1 fruit fly cellular context compared by ENCODE assay signal in genomic region chr3L:263500-264377, dm6.
TF ChIP-seq lines count a peak whose summit lies in the region.

No protein-coding gene starts in this region.

TF ChIP-seq in whole organism, embryonic, 481 proteins besides CTCF, POLR2A, EP300 and RAD21 (continued from another document):
- TF ChIP-seq Opbp (GFP tag; IDR thresholded peaks at IDR 0.05; lab: Robert Waterston, UW; ENCODE audit: partially characterized antibody): peak; percentile 19; the same call in 1 of the 3 replicates
- TF ChIP-seq z (GFP tag; IDR thresholded peaks at IDR 0.05; lab: Robert Waterston, UW): no peak
- TF ChIP-seq Optix (GFP tag; IDR thresholded peaks at IDR 0.05; lab: Robert Waterston, UW): no peak
- TF ChIP-seq YL-1 (GFP tag; optimal IDR thresholded peaks at IDR 0.05; lab: Kevin White, UChicago): peak; percentile 39
- no peak for TF ChIP-seq sug (tag; optimal IDR thresholded peaks at IDR 0.05; lab: Kevin White, UChicago)
- TF ChIP-seq psq (GFP tag; optimal IDR thresholded peaks at IDR 0.05; lab: Kevin White, UChicago): no peak
- TF ChIP-seq disco-r (GFP tag; optimal IDR thresholded peaks at IDR 0.05; lab: Kevin White, UChicago): no peak
- TF ChIP-seq Hand (GFP tag; optimal IDR thresholded peaks at IDR 0.05; lab: Kevin White, UChicago): peak; percentile 52
- no peak for TF ChIP-seq maf-S (GFP tag; optimal IDR thresholded peaks at IDR 0.05; lab: Kevin White, UChicago)
- no peak for TF ChIP-seq CG6791 (GFP tag; IDR thresholded peaks at IDR 0.05; lab: Robert Waterston, UW; ENCODE audit: partially characterized antibody)
- no peak for TF ChIP-seq E2f1 (GFP tag; IDR thresholded peaks at IDR 0.05; lab: Robert Waterston, UW)
- no peak for TF ChIP-seq CG10366 (GFP tag; IDR thresholded peaks at IDR 0.05; lab: Robert Waterston, UW)
- TF ChIP-seq CG2875 (GFP tag; optimal IDR thresholded peaks at IDR 0.05; lab: Kevin White, UChicago): no peak
- TF ChIP-seq B-H2 (GFP tag; optimal IDR thresholded peaks at IDR 0.05; lab: Kevin White, UChicago): no peak
- no peak for TF ChIP-seq HLH4C (GFP tag; IDR thresholded peaks at IDR 0.05; lab: Robert Waterston, UW; ENCODE audit: partially characterized antibody)
- TF ChIP-seq schlank (tag; optimal IDR thresholded peaks at IDR 0.05; lab: Kevin White, UChicago): no peak
- TF ChIP-seq HmgZ (tag; optimal IDR thresholded peaks at IDR 0.05; lab: Kevin White, UChicago): no peak
- TF ChIP-seq CG12104 (GFP tag; optimal IDR thresholded peaks at IDR 0.05; lab: Kevin White, UChicago): no peak
- no peak for TF ChIP-seq Dip3 (GFP tag; optimal IDR thresholded peaks at IDR 0.05; lab: Kevin White, UChicago)
- no peak for TF ChIP-seq CG7271 (tag; optimal IDR thresholded peaks at IDR 0.05; lab: Kevin White, UChicago)
- no peak for TF ChIP-seq onecut (GFP tag; IDR thresholded peaks at IDR 0.05; lab: Robert Waterston, UW)
- TF ChIP-seq ken (GFP tag; IDR thresholded peaks at IDR 0.05; lab: Robert Waterston, UW): 0 out of 3 replicates have a peak, but pooled peaks have one; percentile 25
- TF ChIP-seq MESR4 (GFP tag; optimal IDR thresholded peaks at IDR 0.05; lab: Kevin White, UChicago): peak; percentile 70
- no peak for TF ChIP-seq caup (GFP tag; optimal IDR thresholded peaks at IDR 0.05; lab: Kevin White, UChicago; ENCODE audit: severe bottlenecking)
- TF ChIP-seq CG10565 (GFP tag; optimal IDR thresholded peaks at IDR 0.05; lab: Kevin White, UChicago): no peak
- no peak for TF ChIP-seq cg (GFP tag; optimal IDR thresholded peaks at IDR 0.05; lab: Kevin White, UChicago)
- no peak for TF ChIP-seq Ssrp (tag; optimal IDR thresholded peaks at IDR 0.05; lab: Kevin White, UChicago)
- TF ChIP-seq Kr (GFP tag; optimal IDR thresholded peaks at IDR 0.05; lab: Kevin White, UChicago): no peak
- TF ChIP-seq CG11085 (GFP tag; IDR thresholded peaks at IDR 0.05; lab: Robert Waterston, UW): no peak
- peak; percentile 20 for TF ChIP-seq ewg (GFP tag; optimal IDR thresholded peaks at IDR 0.05; lab: Kevin White, UChicago)
- no peak for TF ChIP-seq nerfin-2 (GFP tag; IDR thresholded peaks at IDR 0.05; lab: Robert Waterston, UW; ENCODE audit: partially characterized antibody)
- no peak for TF ChIP-seq bsh (GFP tag; optimal IDR thresholded peaks at IDR 0.05; lab: Kevin White, UChicago)
- no peak for TF ChIP-seq CG11247 (GFP tag; IDR thresholded peaks at IDR 0.05; lab: Robert Waterston, UW)
- TF ChIP-seq klu (GFP tag; IDR thresholded peaks at IDR 0.05; lab: Robert Waterston, UW): no peak
- no peak for TF ChIP-seq knrl (GFP tag; IDR thresholded peaks at IDR 0.05; lab: Robert Waterston, UW; ENCODE audit: partially characterized antibody)
- no peak for TF ChIP-seq CG17568 (GFP tag; optimal IDR thresholded peaks at IDR 0.05; lab: Kevin White, UChicago)
- no peak for TF ChIP-seq sc (optimal IDR thresholded peaks at IDR 0.05; lab: Kevin White, UChicago)
- no peak for TF ChIP-seq sc (GFP tag; optimal IDR thresholded peaks at IDR 0.05; lab: Kevin White, UChicago)
